Fruit fly (Drosophila melanogaster): ENCODE data around the gene CG6830.

dm6 chr3R:11673955-11674663 is 10.0 kb downstream of the CG6830 start, which contains the start of gene CG14715:
- TF ChIP-seq ttk (optimal IDR thresholded peaks at IDR 0.05): no peak
- TF ChIP-seq h (optimal IDR thresholded peaks at IDR 0.05): no peak
- no peak for TF ChIP-seq Sin3A (optimal IDR thresholded peaks at IDR 0.05)
- no peak for TF ChIP-seq psq (optimal IDR thresholded peaks at IDR 0.05)
- no peak for TF ChIP-seq insv (optimal IDR thresholded peaks at IDR 0.05)
